Fruit fly (Drosophila melanogaster): ENCODE data around the gene Dyrk2.
A peak's percentile ranks its signal among the peaks of the same experiment; 100 is the strongest.

Dyrk2 gene

DNA sequence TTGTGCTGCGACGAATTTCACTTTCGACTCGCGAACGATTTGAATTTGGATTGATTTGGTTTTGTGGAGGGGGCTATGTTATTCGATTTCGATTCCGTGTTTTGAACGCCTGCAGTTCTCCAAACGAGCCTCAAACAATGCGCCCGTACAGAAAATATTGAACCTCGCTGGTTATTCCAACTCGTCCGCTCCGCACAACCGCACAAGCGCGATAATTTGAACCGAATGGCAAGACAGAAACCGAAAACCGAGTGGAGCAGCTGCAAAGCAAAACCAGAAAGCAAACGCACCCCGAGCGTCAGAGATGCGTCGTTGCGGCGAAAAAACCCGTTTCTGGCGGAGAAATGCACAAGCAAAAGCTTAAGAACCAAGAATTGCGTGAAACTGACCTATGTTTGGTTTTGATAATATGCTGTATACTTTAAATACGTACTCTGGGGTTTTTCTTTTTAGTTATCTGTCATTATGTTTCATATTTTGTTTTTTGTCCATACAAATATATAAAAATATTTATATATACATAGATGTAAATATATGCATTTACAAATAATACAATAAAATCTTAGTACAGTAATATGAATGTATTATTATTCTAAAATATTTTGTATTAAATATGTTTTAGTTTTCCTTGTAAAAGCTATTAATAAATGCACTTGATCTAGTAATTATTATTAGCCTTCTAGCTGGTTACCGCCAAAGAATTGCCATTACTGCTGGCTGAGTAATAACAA is at the start of gene Dyrk2:
TSS of gene Dyrk2 (minus strand) at position 231 of the 731 bp plus-strand sequence.
- TF ChIP-seq bab1 (GFP tag; optimal IDR thresholded peaks at IDR 0.05): peak; percentile 34
- peak; percentile 50 for TF ChIP-seq pad (GFP tag; optimal IDR thresholded peaks at IDR 0.05)
- TF ChIP-seq cic (GFP tag; optimal IDR thresholded peaks at IDR 0.05): no peak
- TF ChIP-seq cnc (optimal IDR thresholded peaks at IDR 0.05): no peak
- TF ChIP-seq Mnt (GFP tag; optimal IDR thresholded peaks at IDR 0.05): peak; percentile 48
- no peak for TF ChIP-seq ovo (GFP tag; optimal IDR thresholded peaks at IDR 0.05)
- peak; percentile 71 for TF ChIP-seq CG11617 (GFP tag; optimal IDR thresholded peaks at IDR 0.05)
- no peak for TF ChIP-seq Crg-1 (GFP tag; optimal IDR thresholded peaks at IDR 0.05)
- TF ChIP-seq CG7045 (GFP tag; optimal IDR thresholded peaks at IDR 0.05): peak; percentile 50
- no peak for TF ChIP-seq CG5204 (GFP tag; optimal IDR thresholded peaks at IDR 0.05)
- TF ChIP-seq Hr96 (GFP tag; optimal IDR thresholded peaks at IDR 0.05): peak; percentile 18
- TF ChIP-seq CG7101 (tag; optimal IDR thresholded peaks at IDR 0.05): peak; percentile 6
- TF ChIP-seq CG12768 (GFP tag; optimal IDR thresholded peaks at IDR 0.05): peak; percentile 40
- no peak for TF ChIP-seq Clk (GFP tag; optimal IDR thresholded peaks at IDR 0.05)
- TF ChIP-seq tj (GFP tag; optimal IDR thresholded peaks at IDR 0.05): peak; percentile 45
- TF ChIP-seq CG33017 (tag; optimal IDR thresholded peaks at IDR 0.05): peak; percentile 13
- TF ChIP-seq toe (GFP tag; optimal IDR thresholded peaks at IDR 0.05): peak; percentile 27
- TF ChIP-seq CG14711 (tag; optimal IDR thresholded peaks at IDR 0.05): no peak
- peak; percentile 15 for TF ChIP-seq CG1620 (GFP tag; optimal IDR thresholded peaks at IDR 0.05)
- peak; percentile 61 for TF ChIP-seq kay (GFP tag; ENCODE audit: borderline replicate concordance)

DNA sequence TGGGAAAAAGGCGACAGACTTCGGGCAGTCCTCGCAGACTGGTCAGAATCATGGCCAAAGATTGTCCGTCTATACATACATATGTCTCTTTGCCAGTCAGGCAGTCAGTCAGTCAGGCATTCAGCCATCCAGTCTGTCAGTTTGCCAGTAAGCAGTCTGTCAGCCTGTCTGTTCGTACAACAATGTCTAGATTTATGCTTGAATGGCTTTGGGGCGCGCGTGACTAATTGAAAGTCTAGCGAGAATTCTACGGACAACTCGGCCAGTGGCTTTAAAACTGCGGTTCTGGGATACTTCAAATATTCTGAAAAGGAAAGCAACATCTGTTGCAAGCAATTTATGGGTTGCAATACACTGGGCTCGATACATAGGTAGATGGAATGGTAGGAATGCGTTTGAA is 46.8 kb upstream of the Dyrk2 start:
- TF ChIP-seq tj (GFP tag; optimal IDR thresholded peaks at IDR 0.05) (no peak), CG7101 (tag; optimal IDR thresholded peaks at IDR 0.05) (no peak), pad (GFP tag; optimal IDR thresholded peaks at IDR 0.05) (no peak), CG7045 (GFP tag; optimal IDR thresholded peaks at IDR 0.05) (no peak), Hr96 (GFP tag; optimal IDR thresholded peaks at IDR 0.05) (no peak), cic (GFP tag; optimal IDR thresholded peaks at IDR 0.05) (no peak), kay (GFP tag; ENCODE audit: borderline replicate concordance) (no peak), Clk (GFP tag; optimal IDR thresholded peaks at IDR 0.05) (no peak), CG11617 (GFP tag; optimal IDR thresholded peaks at IDR 0.05) (no peak), Crg-1 (GFP tag; optimal IDR thresholded peaks at IDR 0.05) (no peak)

DNA sequence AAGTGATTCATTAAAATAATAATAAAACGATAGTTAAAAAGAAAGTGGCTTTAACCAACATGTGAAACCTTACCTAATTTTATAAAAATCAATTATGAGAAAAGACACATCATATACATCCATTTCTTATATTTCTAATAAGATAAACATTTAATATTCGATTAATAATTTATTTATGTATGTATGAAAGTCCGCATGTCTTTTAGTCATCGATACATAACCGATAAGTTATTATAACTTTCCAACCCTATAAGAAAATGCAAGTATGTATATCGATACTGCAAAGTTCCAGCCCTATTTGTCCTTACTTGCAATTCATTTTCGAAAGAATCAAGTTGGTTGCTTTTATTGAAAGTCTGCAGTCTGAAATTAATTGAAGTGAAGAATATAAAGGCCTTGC is 40.6 kb upstream of the Dyrk2 start, which contains the start of gene CG32971:
TSS of gene CG32971 (plus strand) at position 301 of the 400 bp plus-strand sequence.
- TF ChIP-seq CG5204 (GFP tag; optimal IDR thresholded peaks at IDR 0.05) (no peak), CG33017 (tag; optimal IDR thresholded peaks at IDR 0.05) (no peak), Clk (GFP tag; optimal IDR thresholded peaks at IDR 0.05) (no peak), CG7101 (tag; optimal IDR thresholded peaks at IDR 0.05) (no peak), cnc (optimal IDR thresholded peaks at IDR 0.05) (no peak), Mnt (GFP tag; optimal IDR thresholded peaks at IDR 0.05) (no peak)

DNA sequence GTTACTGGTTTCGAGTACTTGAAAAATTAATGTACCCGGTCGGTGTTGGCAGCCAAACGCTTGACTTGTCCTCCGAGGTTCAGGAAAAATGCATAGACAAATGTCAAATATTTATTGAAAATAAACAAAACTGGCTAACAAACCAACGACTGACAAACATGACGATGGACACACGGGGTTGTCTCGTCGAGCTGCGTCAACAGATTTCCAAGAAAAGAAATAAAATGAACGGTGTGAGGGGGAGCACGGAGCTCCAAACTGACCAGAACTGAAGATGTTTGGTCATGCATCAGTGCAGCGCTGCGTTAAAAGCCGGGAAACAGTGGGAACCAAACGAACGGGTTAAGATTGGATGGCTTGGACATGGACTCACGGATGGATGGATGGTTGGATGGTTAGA is 39.6 kb upstream of the Dyrk2 start:
- TF ChIP-seq Crg-1 (GFP tag; optimal IDR thresholded peaks at IDR 0.05) (no peak), Hr96 (GFP tag; optimal IDR thresholded peaks at IDR 0.05) (no peak), CG7101 (tag; optimal IDR thresholded peaks at IDR 0.05) (no peak), toe (GFP tag; optimal IDR thresholded peaks at IDR 0.05) (no peak), CG12768 (GFP tag; optimal IDR thresholded peaks at IDR 0.05) (no peak), tj (GFP tag; optimal IDR thresholded peaks at IDR 0.05) (no peak), Clk (GFP tag; optimal IDR thresholded peaks at IDR 0.05) (no peak), CG5204 (GFP tag; optimal IDR thresholded peaks at IDR 0.05) (no peak), pad (GFP tag; optimal IDR thresholded peaks at IDR 0.05) (no peak)

DNA sequence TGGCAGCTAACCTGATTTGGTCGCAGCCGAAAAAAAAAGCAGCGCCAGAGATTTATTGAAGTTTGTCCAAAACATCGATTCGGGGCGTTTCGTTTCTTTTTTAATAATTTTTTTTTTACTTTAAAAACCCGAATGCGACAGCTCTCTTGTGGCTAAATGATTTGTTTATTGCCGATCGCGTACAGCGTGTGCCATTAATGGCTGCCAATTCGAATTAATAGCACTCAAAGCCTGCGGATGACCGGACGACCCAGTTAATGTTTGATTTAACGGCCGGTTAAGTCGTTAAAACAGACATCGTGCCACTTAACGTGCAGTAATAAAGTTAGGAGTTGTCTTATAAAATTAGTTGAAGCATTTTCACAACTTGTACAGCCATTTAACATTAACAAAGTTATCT is 37.5 kb upstream of the Dyrk2 start:
- TF ChIP-seq CG1620 (GFP tag; optimal IDR thresholded peaks at IDR 0.05): no peak
- no peak for TF ChIP-seq tj (GFP tag; optimal IDR thresholded peaks at IDR 0.05)
- TF ChIP-seq ovo (GFP tag; optimal IDR thresholded peaks at IDR 0.05): no peak
- TF ChIP-seq cic (GFP tag; optimal IDR thresholded peaks at IDR 0.05): no peak
- no peak for TF ChIP-seq CG7045 (GFP tag; optimal IDR thresholded peaks at IDR 0.05)
- TF ChIP-seq toe (GFP tag; optimal IDR thresholded peaks at IDR 0.05): no peak
- TF ChIP-seq CG14711 (tag; optimal IDR thresholded peaks at IDR 0.05): no peak
- no peak for TF ChIP-seq Crg-1 (GFP tag; optimal IDR thresholded peaks at IDR 0.05)
- TF ChIP-seq CG11617 (GFP tag; optimal IDR thresholded peaks at IDR 0.05): no peak
- no peak for TF ChIP-seq cnc (optimal IDR thresholded peaks at IDR 0.05)

DNA sequence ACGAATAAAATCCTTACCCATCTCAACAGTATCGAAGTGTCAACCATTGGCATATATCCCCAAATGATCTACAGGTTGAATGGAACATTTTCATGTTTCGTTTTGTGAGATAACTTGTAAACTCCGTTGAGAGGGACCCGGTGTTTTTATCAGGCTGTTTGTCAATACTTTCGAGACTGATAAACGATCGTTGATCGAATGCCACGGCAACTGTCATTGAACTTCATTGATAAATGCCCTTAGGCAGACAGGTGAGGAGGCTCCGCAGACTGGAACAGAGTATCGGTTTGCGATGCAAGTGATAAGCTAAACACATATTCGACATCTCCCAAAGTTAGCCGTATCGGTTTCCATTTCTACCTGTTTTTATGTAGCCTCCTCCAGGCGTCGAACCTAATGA is 34.7 kb upstream of the Dyrk2 start:
- TF ChIP-seq Clk (GFP tag; optimal IDR thresholded peaks at IDR 0.05) (no peak), CG14711 (tag; optimal IDR thresholded peaks at IDR 0.05) (no peak), pad (GFP tag; optimal IDR thresholded peaks at IDR 0.05) (no peak), ovo (GFP tag; optimal IDR thresholded peaks at IDR 0.05) (no peak), CG7101 (tag; optimal IDR thresholded peaks at IDR 0.05) (no peak), CG7045 (GFP tag; optimal IDR thresholded peaks at IDR 0.05) (no peak), Crg-1 (GFP tag; optimal IDR thresholded peaks at IDR 0.05) (no peak), tj (GFP tag; optimal IDR thresholded peaks at IDR 0.05) (no peak), Mnt (GFP tag; optimal IDR thresholded peaks at IDR 0.05) (no peak), CG12768 (GFP tag; optimal IDR thresholded peaks at IDR 0.05) (no peak), bab1 (GFP tag; optimal IDR thresholded peaks at IDR 0.05) (no peak)
